Worm (Caenorhabditis elegans) whole organism, L4/young adult: ENCODE results near the gene lge-1.

Experiments
- dao-5 ChIP-seq: sonication (generic microtip); optimal IDR thresholded peaks from 2 replicates; lab custom pipeline; 2016; ENCODE audit warnings: missing genotype, missing genetic modification characterization, moderate library complexity, missing compliant biosample characterization
- him-1 ChIP-seq: sonication (generic microtip); optimal IDR thresholded peaks from 2 replicates; lab custom pipeline; 2016; ENCODE audit warnings: missing genotype, missing genetic modification reagents, missing genetic modification characterization, missing compliant biosample characterization

- TF ChIP-seq dao-5 (tag; lab: Kevin White, UChicago), result no peak
- no peak for TF ChIP-seq him-1 (tag; lab: Kevin White, UChicago)
These were observed 25.8 kb downstream of the lge-1 start, which contains the start of gene ver-3 for ce11 chrX:10992177-10992576.
